Worm (Caenorhabditis elegans) whole organism, L4/young adult: ENCODE measurements around the gene F42A9.17.

Experiments used
- W03F9.2 ChIP-seq: fragments of 150-350 bp; optimal IDR thresholded peaks from 2 replicates; lab custom pipeline; 2014; ENCODE audit warnings: missing biosample characterization, missing genetic modification characterization
- dao-5 ChIP-seq: sonication (generic microtip); optimal IDR thresholded peaks from 2 replicates; lab custom pipeline; 2016; ENCODE audit warnings: missing genotype, missing genetic modification characterization, moderate library complexity, missing compliant biosample characterization
- him-1 ChIP-seq: sonication (generic microtip); optimal IDR thresholded peaks from 2 replicates; lab custom pipeline; 2016; ENCODE audit warnings: missing genotype, missing genetic modification reagents, missing genetic modification characterization, missing compliant biosample characterization

ce11 chrIV:8638761-8639160 lies 27.0 kb upstream of the F42A9.17 start, which contains the start of gene F42A9.9:
- TF ChIP-seq him-1 (tag; lab: Kevin White, UChicago) = no peak
- no peak for TF ChIP-seq W03F9.2 (tag; lab: Kevin White, UChicago)
- no peak for TF ChIP-seq dao-5 (tag; lab: Kevin White, UChicago)
